Fruit fly (Drosophila melanogaster) S2 (cell line): Measurements from ENCODE around the gene wus.

Experiments used
- CG8478 ChIP-seq: fragments of >200 bp; optimal IDR thresholded peaks from 2 replicates; lab custom pipeline; 2018
- CTCF ChIP-seq, 2 experiments: fragments of >200 bp; optimal IDR thresholded peaks; 2 replicates each; lab custom pipeline; 2018

- peak; percentile 52 for TF ChIP-seq CTCF (optimal IDR thresholded peaks at IDR 0.05; lab: Kevin White, UChicago)
- no peak for TF ChIP-seq CG8478 (lab: Kevin White, UChicago)
Observed at dm6 chrX:16968148-16968823, 27.6 kb upstream of the wus start, which contains the start of gene Ubr1.
